Worm (Caenorhabditis elegans) whole organism, late embryonic: Measurements from ENCODE around the gene nlp-78.
A peak's percentile ranks its signal among the peaks of the same experiment; 100 is the strongest.

Experiments used
- C38D4.7 ChIP-seq: fragments of 200-800 bp; sonication (Bioruptor generic); optimal IDR thresholded peaks from 2 replicates; lab custom pipeline; 2018; ENCODE audit warnings: mild to moderate bottlenecking, missing genetic modification characterization, moderate library complexity, missing compliant biosample characterization
- F13H6.1 ChIP-seq: sonication (generic microtip); optimal IDR thresholded peaks from 2 replicates; lab custom pipeline; 2016; ENCODE audit warnings: missing genetic modification characterization, missing compliant biosample characterization
- K02D7.2 ChIP-seq: sonication (generic microtip); optimal IDR thresholded peaks from 2 replicates; lab custom pipeline; 2017; ENCODE audit warnings: mild to moderate bottlenecking, missing genetic modification characterization, missing compliant biosample characterization
- T23F11.4 ChIP-seq: fragments of 200-800 bp; sonication (Bioruptor generic); optimal IDR thresholded peaks from 2 replicates; lab custom pipeline; 2018; ENCODE audit warnings: mild to moderate bottlenecking, missing genetic modification characterization, missing compliant biosample characterization
- ceh-14 ChIP-seq: sonication (generic microtip); optimal IDR thresholded peaks from 2 replicates; lab custom pipeline; 2016; ENCODE audit warnings: missing genotype, missing genetic modification characterization, missing compliant biosample characterization
- ceh-19 ChIP-seq: fragments of 200-800 bp; sonication (Bioruptor generic); optimal IDR thresholded peaks from 2 replicates; lab custom pipeline; 2018; ENCODE audit warnings: mild to moderate bottlenecking, missing genetic modification characterization, missing compliant biosample characterization
- ceh-2 ChIP-seq: sonication (generic microtip); optimal IDR thresholded peaks from 2 replicates; lab custom pipeline; 2016; ENCODE audit warnings: missing genotype, missing genetic modification characterization, missing compliant biosample characterization
- ceh-22 ChIP-seq: sonication (generic microtip); optimal IDR thresholded peaks from 2 replicates; lab custom pipeline; 2017; ENCODE audit warnings: missing biosample characterization, missing genetic modification characterization
- ceh-48 ChIP-seq: sonication (generic microtip); optimal IDR thresholded peaks from 2 replicates; lab custom pipeline; 2016; ENCODE audit warnings: missing genetic modification characterization, inconsistent platforms, missing compliant biosample characterization
- ceh-6 ChIP-seq: fragments of 200-800 bp; sonication (Bioruptor generic); optimal IDR thresholded peaks from 2 replicates; lab custom pipeline; 2018; ENCODE audit warnings: mild to moderate bottlenecking, missing genetic modification characterization, missing compliant biosample characterization
- ceh-9 ChIP-seq: sonication (generic microtip); optimal IDR thresholded peaks from 2 replicates; lab custom pipeline; 2016; ENCODE audit warnings: mild to moderate bottlenecking, missing genetic modification characterization, inconsistent platforms, missing compliant biosample characterization
- che-1 ChIP-seq: sonication (generic microtip); optimal IDR thresholded peaks from 2 replicates; lab custom pipeline; 2016; ENCODE audit warnings: mild to moderate bottlenecking, missing genetic modification characterization, missing compliant biosample characterization
- ets-4 ChIP-seq: sonication (generic microtip); optimal IDR thresholded peaks from 2 replicates; lab custom pipeline; 2016; ENCODE audit warnings: missing genetic modification characterization, missing compliant biosample characterization
- hlh-13 ChIP-seq: fragments of 200-800 bp; sonication (Bioruptor generic); optimal IDR thresholded peaks from 2 replicates; lab custom pipeline; 2018; ENCODE audit warnings: mild to moderate bottlenecking, missing genetic modification characterization, missing compliant biosample characterization
- hlh-15 ChIP-seq: sonication (generic microtip); optimal IDR thresholded peaks from 2 replicates; lab custom pipeline; 2016; ENCODE audit warnings: missing genetic modification characterization, missing compliant biosample characterization
- hlh-30 ChIP-seq: sonication (generic microtip); optimal IDR thresholded peaks from 2 replicates; lab custom pipeline; 2017; ENCODE audit warnings: antibody characterized with exemption, missing genetic modification characterization, missing compliant biosample characterization; ENCODE audit not compliant: insufficient read depth
- lin-11 ChIP-seq: fragments of 200-800 bp; sonication (Bioruptor generic); optimal IDR thresholded peaks from 2 replicates; lab custom pipeline; 2018; ENCODE audit warnings: mild to moderate bottlenecking, missing genetic modification characterization, missing compliant biosample characterization
- npax-4 ChIP-seq: sonication (generic microtip); optimal IDR thresholded peaks from 2 replicates; lab custom pipeline; 2016; ENCODE audit warnings: missing genetic modification characterization, missing compliant biosample characterization
- pag-3 ChIP-seq: sonication (generic microtip); optimal IDR thresholded peaks from 2 replicates; lab custom pipeline; 2016; ENCODE audit warnings: missing compliant biosample characterization, missing genetic modification characterization, borderline replicate concordance
- pax-1 ChIP-seq: fragments of 150-350 bp; optimal IDR thresholded peaks from 2 replicates; lab custom pipeline; 2014; ENCODE audit warnings: missing biosample characterization, missing genetic modification characterization
- pha-4 ChIP-seq: fragments of 150-350 bp; optimal IDR thresholded peaks from 2 replicates; lab custom pipeline; 2018; ENCODE audit warnings: missing biosample characterization, missing genetic modification reagents, missing genetic modification characterization
- rnt-1 ChIP-seq: sonication (generic microtip); optimal IDR thresholded peaks from 2 replicates; lab custom pipeline; 2016; ENCODE audit warnings: missing genetic modification characterization, missing compliant biosample characterization
- tbx-2 ChIP-seq: sonication (generic microtip); optimal IDR thresholded peaks from 2 replicates; lab custom pipeline; 2016; ENCODE audit warnings: missing genetic modification characterization, missing compliant biosample characterization
- tbx-7 ChIP-seq: sonication (generic microtip); optimal IDR thresholded peaks from 2 replicates; lab custom pipeline; 2016; ENCODE audit warnings: missing genotype, missing genetic modification characterization, missing compliant biosample characterization
- ttx-3 ChIP-seq: sonication (generic microtip); optimal IDR thresholded peaks from 2 replicates; lab custom pipeline; 2016; ENCODE audit warnings: missing genetic modification reagents, missing genetic modification characterization, missing compliant biosample characterization
- unc-3 ChIP-seq, 2 experiments: fragments of 200-800 bp in 1 of 2; sonication (Bioruptor generic) in 1 of 2; sonication (generic microtip) in 1 of 2; conservative IDR thresholded peaks in 1 of 2; optimal IDR thresholded peaks in 1 of 2; 2 replicates each; pipeline versions ENCODE4 v1.3.6 to Lab custom; 2016 to 2022; ENCODE audit warnings: missing compliant biosample characterization in 2 of 2, missing genetic modification characterization in 2 of 2, missing genetic modification reagents in 1 of 2
- unc-42 ChIP-seq: sonication (generic microtip); optimal IDR thresholded peaks from 2 replicates; lab custom pipeline; 2016; ENCODE audit warnings: missing genotype, missing genetic modification characterization, missing compliant biosample characterization
- unc-86 ChIP-seq: sonication (generic microtip); optimal IDR thresholded peaks from 2 replicates; lab custom pipeline; 2016; ENCODE audit warnings: missing genetic modification characterization, missing compliant biosample characterization
- zip-5 ChIP-seq: sonication (generic microtip); optimal IDR thresholded peaks from 2 replicates; lab custom pipeline; 2016; ENCODE audit warnings: missing genetic modification characterization, missing compliant biosample characterization
- ztf-16 ChIP-seq: sonication (generic microtip); optimal IDR thresholded peaks from 2 replicates; lab custom pipeline; 2017; ENCODE audit warnings: missing genetic modification characterization, missing compliant biosample characterization

nlp-78 gene

ce11 chrII:9094247-9094790 is 41.7 kb upstream of the nlp-78 start:
- TF ChIP-seq ttx-3 (tag; lab: Kevin White, UChicago), result no peak
- no peak for TF ChIP-seq pax-1 (tag; lab: Kevin White, UChicago)
- no peak for TF ChIP-seq lin-11 (tag; lab: Kevin White, UChicago)

DNA sequence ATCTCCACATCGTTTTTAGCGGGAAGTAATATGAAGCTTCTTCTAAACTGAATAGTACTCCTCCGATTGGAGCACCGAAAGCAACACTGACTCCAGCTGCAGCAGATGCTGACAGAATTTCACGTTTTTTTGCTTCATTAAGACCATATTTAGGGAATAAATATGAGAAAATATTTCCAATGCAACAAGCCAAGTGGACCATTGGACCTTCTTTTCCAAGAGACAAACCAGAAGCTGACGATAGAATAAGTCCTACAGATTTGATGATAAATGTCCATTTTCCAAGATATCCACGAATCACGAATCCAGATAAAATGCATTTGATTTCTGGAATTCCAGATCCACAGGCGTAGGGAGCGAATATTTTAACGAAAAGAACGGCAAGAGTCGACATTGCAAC is 38.7 kb upstream of the nlp-78 start:
- TF ChIP-seq che-1 (tag; lab: Kevin White, UChicago) (no peak), tbx-2 (tag; lab: Kevin White, UChicago) (no peak), pax-1 (tag; lab: Kevin White, UChicago) (no peak), ceh-6 (GFP tag; lab: Kevin White, UChicago) (no peak), K02D7.2 (no peak), hlh-15 (tag; lab: Kevin White, UChicago) (no peak), pag-3 (tag; lab: Kevin White, UChicago) (no peak), unc-86 (tag; lab: Kevin White, UChicago) (no peak), T23F11.4 (GFP tag; lab: Kevin White, UChicago) (no peak)

DNA sequence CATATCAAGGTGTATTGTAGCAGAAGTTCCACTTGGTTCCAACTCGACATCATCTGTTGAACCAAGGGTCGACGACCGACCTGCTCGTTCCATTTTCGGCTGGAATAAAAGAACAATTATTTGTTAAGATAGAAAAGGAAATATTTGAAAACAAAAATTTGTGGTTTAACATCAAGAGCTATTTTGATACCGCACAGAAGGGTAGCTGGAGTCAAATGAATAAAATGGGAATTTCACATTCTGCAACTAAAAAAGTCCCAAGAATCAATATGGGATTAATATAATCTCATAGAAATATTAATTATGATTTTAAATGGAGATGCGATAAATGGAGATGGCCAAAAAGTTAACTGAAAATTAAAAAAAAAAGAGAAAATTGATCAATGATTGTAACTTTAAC is 37.5 kb upstream of the nlp-78 start, which contains the start of gene clh-5:
Gene clh-5 (minus strand): TSS at position 101 of the 400 bp plus-strand sequence.
- no peak for TF ChIP-seq ceh-22 (tag; lab: Kevin White, UChicago)
- no peak for TF ChIP-seq unc-3 (GFP tag; conservative IDR thresholded peaks at IDR 0.05; lab: Robert Waterston, UW)
- TF ChIP-seq unc-3 (tag; optimal IDR thresholded peaks at IDR 0.05; lab: Kevin White, UChicago), result no peak
- TF ChIP-seq ceh-19 (GFP tag; lab: Kevin White, UChicago), result no peak
- TF ChIP-seq unc-86 (tag; lab: Kevin White, UChicago), result no peak
- TF ChIP-seq pha-4, result no peak

DNA sequence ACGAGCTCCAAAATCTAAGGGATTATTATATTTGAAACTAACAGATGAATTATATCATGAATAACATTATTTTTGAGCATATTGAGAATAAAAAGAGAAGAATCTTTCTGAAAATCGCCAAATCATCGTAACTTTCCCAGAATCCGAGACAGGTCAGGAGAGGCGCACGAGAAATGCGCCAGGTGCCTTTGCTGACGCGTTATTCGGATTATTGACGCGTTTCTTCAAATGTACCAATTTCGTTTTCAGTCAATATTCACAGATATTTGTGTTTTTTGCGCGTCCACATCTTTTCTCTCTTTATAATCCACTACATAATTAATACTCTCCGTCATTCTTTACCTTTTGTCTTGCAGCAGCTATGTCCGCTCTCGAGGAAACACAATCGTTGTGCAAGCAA is 37.0 kb upstream of the nlp-78 start, which contains the start of gene T24H10.1:
Gene T24H10.1 (plus strand): TSS at position 355 of the 400 bp plus-strand sequence.
- TF ChIP-seq zip-5 (tag; lab: Kevin White, UChicago) (no peak), npax-4 (tag; lab: Kevin White, UChicago) (no peak), rnt-1 (tag; lab: Kevin White, UChicago) (no peak), C38D4.7 (GFP tag; lab: Kevin White, UChicago) (no peak), F13H6.1 (no peak), ceh-14 (tag; lab: Kevin White, UChicago) (no peak), unc-3 (GFP tag; conservative IDR thresholded peaks at IDR 0.05; lab: Robert Waterston, UW) (no peak), unc-3 (tag; optimal IDR thresholded peaks at IDR 0.05; lab: Kevin White, UChicago) (no peak), ztf-16 (no peak), ceh-2 (tag; lab: Kevin White, UChicago) (no peak), pax-1 (tag; lab: Kevin White, UChicago) (no peak), unc-86 (tag; lab: Kevin White, UChicago) (no peak), hlh-30 (tag; lab: Kevin White, UChicago) (peak; percentile 21), hlh-13 (no peak), tbx-2 (tag; lab: Kevin White, UChicago) (peak; percentile 14), unc-42 (tag; lab: Kevin White, UChicago) (peak; percentile 17), K02D7.2 (no peak), ceh-48 (tag; lab: Kevin White, UChicago) (peak; percentile 58), tbx-7 (tag; lab: Kevin White, UChicago) (no peak)

DNA sequence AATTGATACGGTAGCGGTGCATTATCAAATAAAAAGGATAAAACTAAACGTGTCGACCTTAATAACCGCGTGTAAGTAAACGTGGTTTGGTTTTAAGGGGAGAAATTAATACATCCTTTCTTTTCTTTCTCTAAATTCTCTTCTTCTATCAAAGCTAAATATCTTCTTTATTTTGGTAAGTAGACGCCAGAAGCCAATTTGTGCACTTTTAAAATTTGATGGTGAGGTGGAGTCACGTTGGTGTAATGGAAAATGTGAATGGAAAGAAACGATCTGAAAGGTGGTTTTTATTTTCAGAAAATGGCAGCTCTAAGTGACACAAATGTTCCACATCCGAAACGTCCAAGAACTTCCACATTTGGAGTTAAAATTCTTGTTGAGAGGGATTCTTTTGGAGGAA is 35.2 kb upstream of the nlp-78 start, which contains the start of gene T24H10.5:
Gene T24H10.5 (plus strand): TSS at position 301 of the 400 bp plus-strand sequence.
- no peak for TF ChIP-seq ceh-48 (tag; lab: Kevin White, UChicago)
- no peak for TF ChIP-seq hlh-13
- TF ChIP-seq, all 69 proteins: peak for 0

DNA sequence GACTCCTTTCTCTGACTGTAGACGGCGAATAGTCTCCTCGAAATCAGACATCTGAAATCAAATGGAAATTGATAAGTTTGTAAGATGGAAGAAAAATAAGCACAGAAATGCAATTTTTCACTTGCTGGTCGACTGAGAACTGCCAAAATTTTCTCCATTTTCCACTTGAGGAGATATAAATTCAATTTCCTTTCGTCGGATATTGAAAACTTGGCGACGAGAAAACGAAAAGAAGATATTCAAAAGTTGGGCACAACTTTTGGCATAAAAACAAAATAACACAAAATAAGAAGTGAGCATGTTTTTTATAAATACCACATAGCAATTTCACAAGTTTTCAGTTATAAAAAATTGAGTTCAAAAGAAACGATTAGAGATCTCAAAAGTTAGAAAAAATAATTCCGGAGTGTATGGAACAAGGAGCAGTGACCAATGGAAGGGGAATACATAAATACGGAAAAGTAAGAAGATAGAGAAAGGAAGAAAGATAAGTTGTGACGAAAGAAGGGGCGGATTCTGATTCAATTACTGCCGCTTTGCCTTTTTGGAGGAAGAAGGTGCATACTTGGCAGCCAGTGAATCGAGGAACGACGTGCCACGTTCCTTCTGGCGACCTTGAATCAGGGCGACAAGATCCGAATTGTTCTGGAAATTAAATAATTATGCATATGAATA is 28.7 kb upstream of the nlp-78 start, which contains the start of gene dyrb-1:
Gene dyrb-1 (minus strand): TSS at position 51 of the 675 bp plus-strand sequence.
- TF ChIP-seq unc-42 (tag; lab: Kevin White, UChicago), result peak; percentile 89
- no peak for TF ChIP-seq ceh-9 (tag; lab: Kevin White, UChicago)
- TF ChIP-seq ets-4 (tag; lab: Kevin White, UChicago), result no peak
- TF ChIP-seq, all 69 proteins: peak for 1
